Fruit fly (Drosophila melanogaster) whole organism, prepupa: ENCODE measurements around the gene CG42727.

Source experiments
- Blimp-1 ChIP-seq: fragments of 200-800 bp; sonication (Bioruptor generic); optimal IDR thresholded peaks from 3 replicates; lab custom pipeline; 2017; ENCODE audit warnings: missing biosample characterization, missing genetic modification characterization, mild to moderate bottlenecking, moderate library complexity, missing genetic modification reagents
- CG1621 ChIP-seq: fragments of 200-800 bp; sonication (Bioruptor generic); optimal IDR thresholded peaks from 3 replicates; lab custom pipeline; 2018; ENCODE audit warnings: missing biosample characterization, mild to moderate bottlenecking, missing genetic modification characterization
- CG3919 ChIP-seq: fragments of 200-800 bp; sonication (Bioruptor generic); optimal IDR thresholded peaks from 3 replicates; lab custom pipeline; 2016; ENCODE audit warnings: missing biosample characterization, missing genetic modification characterization
- CG4318 ChIP-seq: fragments of 200-800 bp; sonication (Bioruptor generic); optimal IDR thresholded peaks from 3 replicates; lab custom pipeline; 2017; ENCODE audit warnings: missing biosample characterization, mild to moderate bottlenecking, missing genetic modification characterization
- CG6276 ChIP-seq: fragments of 200-800 bp; sonication (Bioruptor generic); optimal IDR thresholded peaks from 2 replicates; lab custom pipeline; 2017; ENCODE audit warnings: missing biosample characterization, mild to moderate bottlenecking, missing genetic modification characterization
- CG7368 ChIP-seq: fragments of 200-800 bp; sonication (Bioruptor generic); optimal IDR thresholded peaks from 3 replicates; lab custom pipeline; 2016; ENCODE audit warnings: missing biosample characterization, missing genetic modification characterization
- CG8119 ChIP-seq: fragments of 200-800 bp; sonication (Bioruptor generic); IDR thresholded peaks from 3 replicates; pipeline ENCODE4 v1.3.6; 2022; ENCODE audit warnings: missing biosample characterization, missing genetic modification characterization
- CG8319 ChIP-seq: fragments of 200-800 bp; sonication (Bioruptor generic); optimal IDR thresholded peaks from 3 replicates; lab custom pipeline; 2016; ENCODE audit warnings: missing biosample characterization, missing genetic modification characterization
- Lpt ChIP-seq: fragments of 200-800 bp; sonication (Bioruptor generic); optimal IDR thresholded peaks from 3 replicates; lab custom pipeline; 2016; ENCODE audit warnings: missing biosample characterization, missing genetic modification characterization
- pdm3 ChIP-seq: fragments of 200-800 bp; sonication (Bioruptor generic); optimal IDR thresholded peaks from 3 replicates; lab custom pipeline; 2016; ENCODE audit warnings: missing biosample characterization, missing genetic modification characterization

DNA sequence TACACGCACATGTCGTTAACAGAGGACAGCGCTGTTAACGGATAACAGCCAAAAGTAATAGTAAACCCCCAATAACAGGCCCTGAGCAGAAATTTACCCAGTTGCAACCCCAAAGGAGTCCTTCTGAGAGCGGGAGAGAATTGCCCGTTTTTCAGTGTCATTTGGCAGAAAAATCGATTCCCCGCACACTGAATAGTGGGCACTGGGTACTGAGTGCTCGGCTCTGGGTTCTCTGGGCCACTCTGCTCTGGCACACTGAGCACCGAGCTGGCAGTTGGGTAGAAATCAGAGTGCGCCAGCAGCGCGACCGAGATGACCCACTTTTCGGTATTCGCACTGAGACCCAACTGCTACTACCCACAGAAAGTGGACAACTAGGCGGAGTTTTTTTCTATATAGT is 26.5 kb downstream of the CG42727 start, which contains the start of gene Rbp:
- no peak for TF ChIP-seq pdm3 (GFP tag; lab: Kevin White, UChicago)
- no peak for TF ChIP-seq CG6276 (GFP tag; lab: Kevin White, UChicago)
- TF ChIP-seq CG3919: no peak
- no peak for TF ChIP-seq CG8319 (GFP tag; lab: Kevin White, UChicago)
- no peak for TF ChIP-seq Lpt (GFP tag; lab: Kevin White, UChicago)
- no peak for TF ChIP-seq CG1621 (tag; lab: Kevin White, UChicago)
- no peak for TF ChIP-seq CG8119
- TF ChIP-seq CG7368 (GFP tag; lab: Kevin White, UChicago): no peak
- TF ChIP-seq Blimp-1 (GFP tag; lab: Kevin White, UChicago): no peak
- no peak for TF ChIP-seq CG4318 (GFP tag; lab: Kevin White, UChicago)
